Fruit fly (Drosophila melanogaster): Measurements from ENCODE around the gene naz.

Gene naz

DNA sequence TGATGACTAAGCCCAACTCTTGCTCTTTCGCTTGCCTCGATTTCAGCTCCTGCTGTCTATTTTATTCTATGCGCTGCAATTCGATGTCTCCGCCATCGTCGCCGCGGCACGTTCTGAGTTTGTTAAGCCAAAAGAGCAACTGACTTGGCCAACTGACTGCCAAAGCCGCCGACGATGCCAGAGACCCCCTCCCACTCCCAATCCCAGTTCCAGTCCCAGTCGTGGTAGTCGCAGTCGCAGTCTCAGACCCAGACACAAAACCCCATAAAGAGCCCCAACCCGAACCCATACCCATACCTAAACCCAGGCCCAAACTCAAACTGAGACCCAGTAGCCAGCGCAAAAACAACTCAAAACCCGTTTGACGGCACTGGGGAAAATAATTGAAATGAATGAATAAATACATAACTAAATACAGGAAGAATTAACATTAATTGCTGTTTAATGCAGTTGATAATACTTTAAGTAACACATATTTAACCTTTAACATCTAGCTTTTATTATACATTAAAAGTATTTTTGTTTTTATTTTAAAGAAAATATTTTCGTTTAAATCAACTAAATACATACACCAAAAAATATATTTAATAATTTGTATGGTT lies 17.9 kb downstream of the naz start (continued):
- TF ChIP-seq CG32772 (GFP tag; IDR thresholded peaks at IDR 0.05): no peak
- peak; percentile 2 for TF ChIP-seq Abd-B (GFP tag; optimal IDR thresholded peaks at IDR 0.05)
- no peak for TF ChIP-seq repo (GFP tag; optimal IDR thresholded peaks at IDR 0.05)
- no peak for TF ChIP-seq CG9215 (GFP tag; IDR thresholded peaks at IDR 0.05)
- TF ChIP-seq pb (GFP tag; optimal IDR thresholded peaks at IDR 0.05): no peak
- no peak for TF ChIP-seq Trl (optimal IDR thresholded peaks at IDR 0.05)
- TF ChIP-seq Trl (GFP tag; optimal IDR thresholded peaks at IDR 0.05): no peak
- no peak for TF ChIP-seq CG14965 (GFP tag; optimal IDR thresholded peaks at IDR 0.05; ENCODE audit: borderline replicate concordance)
- no peak for TF ChIP-seq emc (GFP tag; optimal IDR thresholded peaks at IDR 0.05)
- TF ChIP-seq ara (GFP tag; IDR thresholded peaks at IDR 0.05): no peak
- TF ChIP-seq Opbp (GFP tag; IDR thresholded peaks at IDR 0.05; ENCODE audit: partially characterized antibody): no peak
- peak; percentile 27 for TF ChIP-seq CG17385 (GFP tag; optimal IDR thresholded peaks at IDR 0.05)
- no peak for TF ChIP-seq gsb-n (tag; optimal IDR thresholded peaks at IDR 0.05)
- TF ChIP-seq CG5245 (GFP tag; optimal IDR thresholded peaks at IDR 0.05): no peak
- no peak for TF ChIP-seq Kr (GFP tag; optimal IDR thresholded peaks at IDR 0.05)
- TF ChIP-seq toy (GFP tag; IDR thresholded peaks at IDR 0.05): no peak
- TF ChIP-seq Blimp-1 (GFP tag; optimal IDR thresholded peaks at IDR 0.05): peak; percentile 2
- TF ChIP-seq CG6765 (GFP tag; optimal IDR thresholded peaks at IDR 0.05): peak; percentile 41
- TF ChIP-seq rib (GFP tag; IDR thresholded peaks at IDR 0.05): 0 out of 2 replicates have a peak, but pooled peaks have one; percentile 40
- no peak for TF ChIP-seq Bdp1 (GFP tag; optimal IDR thresholded peaks at IDR 0.05)
- no peak for TF ChIP-seq CG7987 (GFP tag; optimal IDR thresholded peaks at IDR 0.05)
- TF ChIP-seq CG17328 (GFP tag; IDR thresholded peaks at IDR 0.05): no peak
- TF ChIP-seq Atf6 (GFP tag; IDR thresholded peaks at IDR 0.05): 0 out of 2 replicates have a peak, but pooled peaks have one; percentile 26
- no peak for TF ChIP-seq wek (GFP tag; optimal IDR thresholded peaks at IDR 0.05)
- no peak for TF ChIP-seq CG42726 (GFP tag; IDR thresholded peaks at IDR 0.05; ENCODE audit: partially characterized antibody)
- TF ChIP-seq Chrac-16 (GFP tag; optimal IDR thresholded peaks at IDR 0.05): no peak
- TF ChIP-seq CG15514 (GFP tag; optimal IDR thresholded peaks at IDR 0.05): no peak
- no peak for TF ChIP-seq fd3F (GFP tag; optimal IDR thresholded peaks at IDR 0.05)
- no peak; the same call in 2 of the 3 replicates for TF ChIP-seq dysf (GFP tag; IDR thresholded peaks at IDR 0.05)
- TF ChIP-seq CG31365 (tag; optimal IDR thresholded peaks at IDR 0.05): no peak
- TF ChIP-seq tap (tag; optimal IDR thresholded peaks at IDR 0.05): no peak
- TF ChIP-seq fd102C (GFP tag; optimal IDR thresholded peaks at IDR 0.05): no peak
- no peak for TF ChIP-seq pzg (GFP tag; optimal IDR thresholded peaks at IDR 0.05)
- TF ChIP-seq onecut (GFP tag; IDR thresholded peaks at IDR 0.05): no peak
- no peak for TF ChIP-seq B-H2 (GFP tag; optimal IDR thresholded peaks at IDR 0.05)
- TF ChIP-seq pfk (GFP tag; optimal IDR thresholded peaks at IDR 0.05): no peak
- no peak for TF ChIP-seq CG4854 (GFP tag; optimal IDR thresholded peaks at IDR 0.05)
- peak; percentile 35; the same call in 1 of the 2 replicates for TF ChIP-seq NFAT (GFP tag; IDR thresholded peaks at IDR 0.05)
- TF ChIP-seq CG31388 (GFP tag; optimal IDR thresholded peaks at IDR 0.05): no peak
- TF ChIP-seq kni (GFP tag; optimal IDR thresholded peaks at IDR 0.05): peak; percentile 53
- TF ChIP-seq CG11504 (tag; optimal IDR thresholded peaks at IDR 0.05): no peak
- TF ChIP-seq CG4424 (GFP tag; optimal IDR thresholded peaks at IDR 0.05): no peak

Measured in whole organism, embryonic.